Fruit fly (Drosophila melanogaster) whole organism, embryonic: ENCODE results near the gene UQCR-6.4L.

Experiments used
- Bdp1 ChIP-seq: fragments of 200-800 bp; sonication (Bioruptor generic); optimal IDR thresholded peaks from 3 replicates; lab custom pipeline; 2016; ENCODE audit warnings: missing biosample characterization, missing genetic modification characterization
- Bteb2 ChIP-seq: fragments of 200-800 bp; sonication (Bioruptor generic); optimal IDR thresholded peaks from 2 replicates; lab custom pipeline; 2016; ENCODE audit warnings: missing biosample characterization, missing genetic modification characterization
- CG10654 ChIP-seq: fragments of 200-800 bp; sonication (Bioruptor generic); optimal IDR thresholded peaks from 2 replicates; lab custom pipeline; 2016; ENCODE audit warnings: missing biosample characterization, missing genetic modification characterization
- CG11695 ChIP-seq: fragments of 200-800 bp; sonication (Bioruptor generic); IDR thresholded peaks from 3 replicates; pipeline ENCODE4 v1.3.6; 2022; ENCODE audit warnings: missing biosample characterization, missing genetic modification characterization
- CG13123 ChIP-seq: fragments of 200-800 bp; sonication (Bioruptor generic); optimal IDR thresholded peaks from 2 replicates; lab custom pipeline; 2016; ENCODE audit warnings: missing biosample characterization, missing genetic modification characterization
- CG15073 ChIP-seq: fragments of 200-800 bp; sonication (Bioruptor generic); optimal IDR thresholded peaks from 2 replicates; lab custom pipeline; 2016; ENCODE audit warnings: missing biosample characterization, missing genetic modification characterization
- CG1647 ChIP-seq: fragments of 200-800 bp; sonication (Bioruptor generic); optimal IDR thresholded peaks from 3 replicates; lab custom pipeline; 2016; ENCODE audit warnings: missing biosample characterization, missing genetic modification characterization
- CG16815 ChIP-seq: fragments of 200-800 bp; sonication (Bioruptor generic); optimal IDR thresholded peaks from 3 replicates; lab custom pipeline; 2017; ENCODE audit warnings: missing biosample characterization, mild to moderate bottlenecking, missing genetic modification characterization
- CG17186 ChIP-seq: fragments of 200-800 bp; sonication (Bioruptor generic); optimal IDR thresholded peaks from 3 replicates; lab custom pipeline; 2017; ENCODE audit warnings: missing biosample characterization, missing genetic modification reagents, missing genetic modification characterization
- CG1792 ChIP-seq: fragments of 200-800 bp; sonication (Bioruptor generic); optimal IDR thresholded peaks from 2 replicates; lab custom pipeline; 2016; ENCODE audit warnings: missing biosample characterization, missing genetic modification characterization
- CG2889 ChIP-seq: fragments of 200-800 bp; sonication (Bioruptor generic); IDR thresholded peaks from 3 replicates; pipeline ENCODE4 v1.3.6; 2022; ENCODE audit warnings: missing biosample characterization, missing genetic modification characterization
- CG8765 ChIP-seq: fragments of 200-800 bp; sonication (Bioruptor generic); IDR thresholded peaks from 2 replicates; pipeline ENCODE4 v1.3.6; 2022; ENCODE audit warnings: missing biosample characterization, missing genetic modification characterization
- CkIIα-i1 ChIP-seq: fragments of 200-800 bp; sonication (Bioruptor generic); IDR thresholded peaks from 2 replicates; pipeline ENCODE4 v1.3.6; 2022; ENCODE audit warnings: missing biosample characterization, missing genetic modification characterization
- CoRest ChIP-seq: fragments of 200-800 bp; sonication (Bioruptor generic); optimal IDR thresholded peaks from 3 replicates; lab custom pipeline; 2018; ENCODE audit warnings: missing biosample characterization, mild to moderate bottlenecking, missing genetic modification characterization, moderate library complexity
- Dfd ChIP-seq, 2 experiments: fragments of >200 bp; optimal IDR thresholded peaks; 2 replicates each; lab custom pipeline; 2017; ENCODE audit warnings: missing biosample characterization in 2 of 2, missing genetic modification characterization in 2 of 2
- E2f1 ChIP-seq: fragments of 200-800 bp; sonication (Bioruptor generic); IDR thresholded peaks from 2 replicates; pipeline ENCODE4 v1.3.6; 2022; ENCODE audit warnings: missing biosample characterization, missing genetic modification characterization
- ERR ChIP-seq: fragments of 200-800 bp; sonication (Bioruptor generic); optimal IDR thresholded peaks from 2 replicates; lab custom pipeline; 2016; ENCODE audit warnings: missing biosample characterization, missing genetic modification characterization
- Hsf ChIP-seq: fragments of 200-800 bp; sonication (Bioruptor generic); optimal IDR thresholded peaks from 3 replicates; lab custom pipeline; 2016; ENCODE audit warnings: missing biosample characterization, missing genetic modification characterization
- MESR4 ChIP-seq: fragments of 200-800 bp; sonication (Bioruptor generic); optimal IDR thresholded peaks from 2 replicates; lab custom pipeline; 2018; ENCODE audit warnings: missing biosample characterization, mild to moderate bottlenecking, missing genetic modification characterization, moderate library complexity
- MTF-1 ChIP-seq: fragments of 200-800 bp; sonication (Bioruptor generic); optimal IDR thresholded peaks from 2 replicates; lab custom pipeline; 2018; ENCODE audit warnings: missing biosample characterization, mild to moderate bottlenecking, missing genetic modification characterization, borderline replicate concordance
- Mad ChIP-seq: fragments of 200-800 bp; sonication (Bioruptor generic); optimal IDR thresholded peaks from 2 replicates; lab custom pipeline; 2016; ENCODE audit warnings: missing biosample characterization, missing genetic modification characterization
- Med ChIP-seq: fragments of 200-800 bp; sonication (Bioruptor generic); peaks from one replicate; lab custom pipeline; 2016; ENCODE audit warnings: missing biosample characterization, missing genetic modification characterization, mild to moderate bottlenecking, inconsistent platforms, moderate library complexity
- Nf-YB ChIP-seq: fragments of 200-800 bp; sonication (Bioruptor generic); optimal IDR thresholded peaks from 3 replicates; lab custom pipeline; 2019; ENCODE audit warnings: missing biosample characterization, mild to moderate bottlenecking, missing genetic modification characterization, moderate library complexity
- PHDP ChIP-seq: fragments of 200-800 bp; sonication (Bioruptor generic); optimal IDR thresholded peaks from 3 replicates; lab custom pipeline; 2018; ENCODE audit warnings: missing biosample characterization, mild to moderate bottlenecking, missing genetic modification characterization, moderate library complexity
- Tbp ChIP-seq: fragments of >200 bp; optimal IDR thresholded peaks from 2 replicates; lab custom pipeline; 2018; ENCODE audit warnings: missing biosample characterization, missing genetic modification characterization
- Trl ChIP-seq, 3 experiments: fragments of >200 bp in 2 of 3; fragments of 200-800 bp in 1 of 3; sonication (Bioruptor generic) in 1 of 3; optimal IDR thresholded peaks; 2 replicates in 1 of 3; 3 replicates in 2 of 3; lab custom pipeline; 2016 to 2017; ENCODE audit warnings: missing biosample characterization in 1 of 3, missing genetic modification characterization in 1 of 3
- YL-1 ChIP-seq: fragments of 200-800 bp; sonication (Bioruptor generic); optimal IDR thresholded peaks from 3 replicates; lab custom pipeline; 2017; ENCODE audit warnings: missing biosample characterization, mild to moderate bottlenecking, missing genetic modification characterization
- ab ChIP-seq: fragments of 200-800 bp; sonication (Bioruptor generic); optimal IDR thresholded peaks from 2 replicates; lab custom pipeline; 2016; ENCODE audit warnings: missing biosample characterization, missing genetic modification characterization
- ap ChIP-seq: fragments of 200-800 bp; sonication (Bioruptor generic); IDR thresholded peaks from 2 replicates; pipeline ENCODE4 v1.3.6; 2022; ENCODE audit warnings: missing biosample characterization, missing genetic modification characterization
- bcd ChIP-seq: fragments of 200-800 bp; sonication (Bioruptor generic); optimal IDR thresholded peaks from 2 replicates; lab custom pipeline; 2017; ENCODE audit warnings: missing biosample characterization, mild to moderate bottlenecking, missing genetic modification characterization
- bowl ChIP-seq: fragments of 200-800 bp; sonication (Bioruptor generic); IDR thresholded peaks from 2 replicates; pipeline ENCODE4 v1.3.6; 2022; ENCODE audit warnings: missing biosample characterization, missing genetic modification characterization
- br ChIP-seq: fragments of >200 bp; optimal IDR thresholded peaks from 2 replicates; lab custom pipeline; 2017
- bsh ChIP-seq, 2 experiments: fragments of 200-800 bp; sonication (Bioruptor generic); optimal IDR thresholded peaks; 2 replicates each; lab custom pipeline; 2017 to 2018; ENCODE audit warnings: mild to moderate bottlenecking in 2 of 2, missing biosample characterization in 2 of 2, missing genetic modification characterization in 2 of 2, moderate library complexity in 1 of 2
- cwo ChIP-seq: fragments of 200-800 bp; sonication (Bioruptor generic); optimal IDR thresholded peaks from 3 replicates; lab custom pipeline; 2017; ENCODE audit warnings: missing biosample characterization, missing genetic modification characterization, mild to moderate bottlenecking, moderate library complexity, missing genetic modification reagents
- ftz-f1 ChIP-seq: fragments of 200-800 bp; sonication (Bioruptor generic); optimal IDR thresholded peaks from 2 replicates; lab custom pipeline; 2016; ENCODE audit warnings: missing biosample characterization, missing genetic modification characterization
- grau ChIP-seq: fragments of 200-800 bp; optimal IDR thresholded peaks from 3 replicates; lab custom pipeline; 2019; ENCODE audit warnings: missing biosample characterization, mild to moderate bottlenecking, missing genetic modification characterization, moderate library complexity
- grn ChIP-seq: fragments of 200-800 bp; sonication (Bioruptor generic); optimal IDR thresholded peaks from 3 replicates; lab custom pipeline; 2017; ENCODE audit warnings: missing biosample characterization, missing genetic modification characterization
- gsb ChIP-seq: fragments of 200-800 bp; sonication (Bioruptor generic); IDR thresholded peaks from 2 replicates; pipeline ENCODE4 v1.3.6; 2022; ENCODE audit warnings: missing biosample characterization, missing genetic modification characterization
- gt ChIP-seq: fragments of 200-800 bp; sonication (Bioruptor generic); IDR thresholded peaks from 2 replicates; pipeline ENCODE4 v1.3.6; 2022; ENCODE audit warnings: missing biosample characterization, missing genetic modification characterization
- her ChIP-seq: fragments of 200-800 bp; sonication (Bioruptor generic); optimal IDR thresholded peaks from 2 replicates; lab custom pipeline; 2016; ENCODE audit warnings: missing biosample characterization, missing genetic modification characterization
- insv ChIP-seq, 2 experiments: fragments of 200-800 bp; sonication (Bioruptor generic); optimal IDR thresholded peaks; 3 replicates each; lab custom pipeline; 2016 to 2018; ENCODE audit warnings: missing biosample characterization in 2 of 2, missing genetic modification characterization in 2 of 2
- jumu ChIP-seq: fragments of 200-800 bp; sonication (Bioruptor generic); optimal IDR thresholded peaks from 3 replicates; lab custom pipeline; 2016; ENCODE audit warnings: missing biosample characterization, missing genetic modification characterization
- lola ChIP-seq, 3 experiments: fragments of >200 bp in 2 of 3; fragments of 200-800 bp in 1 of 3; sonication (Bioruptor generic) in 1 of 3; optimal IDR thresholded peaks; 2 replicates each; lab custom pipeline; 2017 to 2019; ENCODE audit warnings: missing biosample characterization in 3 of 3, missing genetic modification characterization in 3 of 3, mild to moderate bottlenecking in 1 of 3, moderate library complexity in 1 of 3
- nerfin-1 ChIP-seq: fragments of 200-800 bp; sonication (Bioruptor generic); optimal IDR thresholded peaks from 3 replicates; lab custom pipeline; 2019; ENCODE audit warnings: missing biosample characterization, mild to moderate bottlenecking, missing genetic modification characterization, moderate library complexity
- nom ChIP-seq: fragments of 200-800 bp; sonication (Bioruptor generic); optimal IDR thresholded peaks from 2 replicates; lab custom pipeline; 2017; ENCODE audit warnings: missing biosample characterization, missing genetic modification characterization, mild to moderate bottlenecking, moderate library complexity, missing genetic modification reagents
- odd ChIP-seq: fragments of 200-800 bp; sonication (Bioruptor generic); optimal IDR thresholded peaks from 2 replicates; lab custom pipeline; 2017; ENCODE audit warnings: missing biosample characterization, mild to moderate bottlenecking, missing genetic modification characterization
- sima ChIP-seq: fragments of 200-800 bp; sonication (Bioruptor generic); optimal IDR thresholded peaks from 2 replicates; lab custom pipeline; 2016; ENCODE audit warnings: missing biosample characterization, missing genetic modification characterization
- ttk ChIP-seq: fragments of 200-800 bp; sonication (Bioruptor generic); IDR thresholded peaks from 2 replicates; pipeline ENCODE4 v2.1.2; 2022; ENCODE audit warnings: missing biosample characterization, missing genetic modification characterization
- usp ChIP-seq: fragments of >200 bp; optimal IDR thresholded peaks from 2 replicates; lab custom pipeline; 2017; ENCODE audit warnings: missing biosample characterization, missing genetic modification characterization
- wek ChIP-seq: fragments of 200-800 bp; sonication (Bioruptor generic); optimal IDR thresholded peaks from 3 replicates; lab custom pipeline; 2018; ENCODE audit warnings: missing biosample characterization, mild to moderate bottlenecking, missing genetic modification characterization, moderate library complexity
- zen2 ChIP-seq: fragments of 200-800 bp; sonication (Bioruptor generic); IDR thresholded peaks from 3 replicates; pipeline ENCODE4 v1.3.6; 2022; ENCODE audit warnings: missing biosample characterization, missing genetic modification characterization; ENCODE audit not compliant: partially characterized antibody

Gene UQCR-6.4L

dm6 chr3L:16612152-16612551, 45.6 kb downstream of the UQCR-6.4L start, which contains the start of gene CG4101 (continued):
- TF ChIP-seq CG15073 (GFP tag; lab: Kevin White, UChicago), result no peak
- peak; percentile 39 for TF ChIP-seq Nf-YB (GFP tag; lab: Kevin White, UChicago)
- TF ChIP-seq bsh (GFP tag; optimal IDR thresholded peaks at IDR 0.05; lab: Kevin White, UChicago), result peak; percentile 35 to 79
- TF ChIP-seq CG8765, result peak; percentile 65
- no peak for TF ChIP-seq Tbp (GFP tag; lab: Kevin White, UChicago)
- TF ChIP-seq CG11695 (GFP tag; lab: Robert Waterston, UW), result peak; percentile 59; the same call in 1 of the 3 replicates
- TF ChIP-seq gsb (GFP tag; lab: Robert Waterston, UW), result no peak
- peak in 1 of 2 experiments; percentile 44 for TF ChIP-seq insv (GFP tag; optimal IDR thresholded peaks at IDR 0.05; lab: Kevin White, UChicago)
- peak; percentile 88 for TF ChIP-seq Hsf (GFP tag; lab: Kevin White, UChicago)
- no peak for TF ChIP-seq bowl (GFP tag; lab: Robert Waterston, UW)
- peak; percentile 57 for TF ChIP-seq ap
- peak; percentile 58 for TF ChIP-seq jumu
- no peak for TF ChIP-seq MESR4 (GFP tag; lab: Kevin White, UChicago)
- peak; percentile 77 for TF ChIP-seq CG10654 (GFP tag; lab: Kevin White, UChicago)
- peak; percentile 33 for TF ChIP-seq CG1792 (GFP tag; lab: Kevin White, UChicago)
- peak; percentile 40; the same call in 1 of the 3 replicates for TF ChIP-seq CG2889 (GFP tag; lab: Robert Waterston, UW)
- TF ChIP-seq CG17186 (GFP tag; lab: Kevin White, UChicago), result no peak
- TF ChIP-seq zen2 (GFP tag; lab: Robert Waterston, UW), result peak; percentile 73; the same call in 1 of the 3 replicates
- TF ChIP-seq CoRest (tag; lab: Kevin White, UChicago), result peak; percentile 85
- peak; percentile 67 for TF ChIP-seq Bdp1
- TF ChIP-seq CG16815, result peak; percentile 33
- no peak for TF ChIP-seq Dfd (GFP tag; optimal IDR thresholded peaks at IDR 0.05; lab: Kevin White, UChicago)
- peak; percentile 68 for TF ChIP-seq ttk
- TF ChIP-seq br (lab: Kevin White, UChicago), result no peak
- TF ChIP-seq gt (GFP tag; lab: Robert Waterston, UW), result no peak
- TF ChIP-seq nom (GFP tag; lab: Kevin White, UChicago), result peak; percentile 50
- peak; percentile 68 for TF ChIP-seq nerfin-1 (tag; lab: Kevin White, UChicago)
- no peak for TF ChIP-seq sima (GFP tag; lab: Kevin White, UChicago)
- no peak for TF ChIP-seq usp (GFP tag; lab: Kevin White, UChicago)
- peak; percentile 83 for TF ChIP-seq grau
- peak; percentile 59 for TF ChIP-seq Mad (GFP tag; lab: Kevin White, UChicago)
- peak; percentile 24 for TF ChIP-seq ab (GFP tag; lab: Kevin White, UChicago)
- peak; percentile 55 for TF ChIP-seq CG1647 (GFP tag; lab: Kevin White, UChicago)
- TF ChIP-seq lola (GFP tag; optimal IDR thresholded peaks at IDR 0.05; lab: Kevin White, UChicago), result peak in 1 of 3 experiments; percentile 73
- TF ChIP-seq CG13123 (GFP tag; lab: Kevin White, UChicago), result peak; percentile 25
- TF ChIP-seq odd (GFP tag; lab: Kevin White, UChicago), result peak; percentile 62
- TF ChIP-seq bcd (GFP tag; lab: Kevin White, UChicago), result peak; percentile 74
- TF ChIP-seq ftz-f1 (GFP tag; lab: Kevin White, UChicago), result peak; percentile 38
- TF ChIP-seq PHDP (tag; lab: Kevin White, UChicago), result peak; percentile 82
- no peak for TF ChIP-seq grn (GFP tag; lab: Kevin White, UChicago)
- no peak for TF ChIP-seq wek
- peak; percentile 50 for TF ChIP-seq cwo (GFP tag; lab: Kevin White, UChicago)
- TF ChIP-seq Trl (optimal IDR thresholded peaks at IDR 0.05; lab: Kevin White, UChicago), result no peak
- TF ChIP-seq Trl (GFP tag; optimal IDR thresholded peaks at IDR 0.05; lab: Kevin White, UChicago), result peak; percentile 82
- TF ChIP-seq her (GFP tag; lab: Kevin White, UChicago), result peak; percentile 48
- TF ChIP-seq Med (GFP tag; lab: Kevin White, UChicago), result peak; percentile 95
- TF ChIP-seq CkIIα-i1 (GFP tag; lab: Robert Waterston, UW), result no peak
- TF ChIP-seq MTF-1 (GFP tag; lab: Kevin White, UChicago), result no peak
- TF ChIP-seq YL-1 (GFP tag; lab: Kevin White, UChicago), result peak; percentile 79
- peak; percentile 57 for TF ChIP-seq Bteb2 (GFP tag; lab: Kevin White, UChicago)
- peak; percentile 67 for TF ChIP-seq E2f1 (GFP tag; lab: Robert Waterston, UW)
- TF ChIP-seq ERR (GFP tag; lab: Kevin White, UChicago), result no peak
